Fruit fly (Drosophila melanogaster) whole organism, embryonic: ENCODE measurements around the gene CG9577.

Experiments used
- ATbp ChIP-seq: fragments of 200-800 bp; sonication (Bioruptor generic); optimal IDR thresholded peaks from 2 replicates; lab custom pipeline; 2017; ENCODE audit warnings: missing biosample characterization, mild to moderate bottlenecking, missing genetic modification characterization, missing genetic modification reagents
- Abd-B ChIP-seq: fragments of 200-800 bp; sonication (Bioruptor generic); optimal IDR thresholded peaks from 2 replicates; lab custom pipeline; 2018; ENCODE audit warnings: missing biosample characterization, mild to moderate bottlenecking, missing genetic modification characterization, moderate library complexity
- Awh ChIP-seq: fragments of 200-800 bp; sonication (Bioruptor generic); IDR thresholded peaks from 2 replicates; pipeline ENCODE4, ENCODE4 v1.3.6; 2022; ENCODE audit warnings: missing biosample characterization, missing genetic modification characterization
- CG10267 ChIP-seq: fragments of 200-800 bp; sonication (Bioruptor generic); optimal IDR thresholded peaks from 2 replicates; lab custom pipeline; 2018; ENCODE audit warnings: missing biosample characterization, mild to moderate bottlenecking, missing genetic modification characterization, moderate library complexity
- CG10654 ChIP-seq: fragments of 200-800 bp; sonication (Bioruptor generic); optimal IDR thresholded peaks from 2 replicates; lab custom pipeline; 2016; ENCODE audit warnings: missing biosample characterization, missing genetic modification characterization
- CG11093 ChIP-seq: fragments of 200-800 bp; sonication (Bioruptor generic); IDR thresholded peaks from 3 replicates; pipeline ENCODE4 v1.3.6; 2022; ENCODE audit warnings: missing biosample characterization, missing genetic modification characterization
- CG12391 ChIP-seq: fragments of 200-800 bp; sonication (Bioruptor generic); optimal IDR thresholded peaks from 3 replicates; lab custom pipeline; 2018; ENCODE audit warnings: missing biosample characterization, mild to moderate bottlenecking, missing genetic modification characterization, moderate library complexity
- CG14710 ChIP-seq: fragments of 200-800 bp; sonication (Bioruptor generic); optimal IDR thresholded peaks from 3 replicates; lab custom pipeline; 2019; ENCODE audit warnings: missing biosample characterization, mild to moderate bottlenecking, missing genetic modification characterization, moderate library complexity
- CG14965 ChIP-seq: fragments of 200-800 bp; sonication (Bioruptor generic); optimal IDR thresholded peaks from 2 replicates; lab custom pipeline; 2016; ENCODE audit warnings: missing biosample characterization, missing genetic modification characterization, borderline replicate concordance
- CG17385 ChIP-seq: fragments of 200-800 bp; sonication (Bioruptor generic); optimal IDR thresholded peaks from 3 replicates; lab custom pipeline; 2018; ENCODE audit warnings: missing biosample characterization, mild to moderate bottlenecking, missing genetic modification characterization
- CG32532 ChIP-seq: fragments of 200-800 bp; sonication (Bioruptor generic); IDR thresholded peaks from 2 replicates; pipeline ENCODE4 v1.3.6; 2022; ENCODE audit warnings: missing biosample characterization, missing genetic modification characterization
- CG4424 ChIP-seq: fragments of 200-800 bp; sonication (Bioruptor generic); optimal IDR thresholded peaks from 3 replicates; lab custom pipeline; 2016; ENCODE audit warnings: missing biosample characterization, missing genetic modification characterization
- CG7987 ChIP-seq: fragments of 200-800 bp; sonication (Bioruptor generic); optimal IDR thresholded peaks from 2 replicates; lab custom pipeline; 2018; ENCODE audit warnings: missing biosample characterization, mild to moderate bottlenecking, missing genetic modification characterization, moderate library complexity
- CG8478 ChIP-seq: fragments of >200 bp; optimal IDR thresholded peaks from 2 replicates; lab custom pipeline; 2018
- CG8924 ChIP-seq: fragments of 200-800 bp; optimal IDR thresholded peaks from 3 replicates; lab custom pipeline; 2019; ENCODE audit warnings: missing biosample characterization, mild to moderate bottlenecking, missing genetic modification characterization, moderate library complexity
- D19A ChIP-seq: fragments of 200-800 bp; optimal IDR thresholded peaks from 3 replicates; lab custom pipeline; 2019; ENCODE audit warnings: missing biosample characterization, mild to moderate bottlenecking, missing genetic modification characterization, moderate library complexity
- Dad ChIP-seq: fragments of 200-800 bp; sonication (Bioruptor generic); optimal IDR thresholded peaks from 3 replicates; lab custom pipeline; 2016; ENCODE audit warnings: missing biosample characterization, missing genetic modification characterization
- Doc3 ChIP-seq: fragments of 200-800 bp; sonication (Bioruptor generic); IDR thresholded peaks from 3 replicates; pipeline ENCODE4 v1.3.6; 2022; ENCODE audit warnings: missing biosample characterization, missing genetic modification characterization; ENCODE audit not compliant: partially characterized antibody
- Elba2 ChIP-seq: fragments of 200-800 bp; sonication (Bioruptor generic); optimal IDR thresholded peaks from 3 replicates; lab custom pipeline; 2016; ENCODE audit warnings: missing biosample characterization, missing genetic modification characterization
- H2.0 ChIP-seq: fragments of 200-800 bp; sonication (Bioruptor generic); IDR thresholded peaks from 2 replicates; pipeline ENCODE4 v1.3.6; 2022; ENCODE audit warnings: missing biosample characterization, missing genetic modification characterization
- Hand ChIP-seq: fragments of 200-800 bp; sonication (Bioruptor generic); optimal IDR thresholded peaks from 2 replicates; lab custom pipeline; 2017; ENCODE audit warnings: mild to moderate bottlenecking, missing biosample characterization, missing genetic modification reagents, missing genetic modification characterization
- Hr51 ChIP-seq, 2 experiments: fragments of 200-800 bp; sonication (Bioruptor generic); optimal IDR thresholded peaks; 2 replicates in 1 of 2; 3 replicates in 1 of 2; lab custom pipeline; 2016 to 2018; ENCODE audit warnings: missing biosample characterization in 2 of 2, missing genetic modification characterization in 2 of 2, mild to moderate bottlenecking in 1 of 2, moderate library complexity in 1 of 2
- NFAT ChIP-seq: fragments of 200-800 bp; sonication (Bioruptor generic); IDR thresholded peaks from 2 replicates; pipeline ENCODE4 v1.3.6; 2022; ENCODE audit warnings: missing biosample characterization, missing genetic modification characterization
- Pdp1 ChIP-seq, 2 experiments: fragments of 200-800 bp; sonication (Bioruptor generic); optimal IDR thresholded peaks; 3 replicates each; lab custom pipeline; 2016; ENCODE audit warnings: missing biosample characterization in 2 of 2, missing genetic modification characterization in 2 of 2, mild to moderate bottlenecking in 1 of 2, moderate library complexity in 1 of 2
- Scr ChIP-seq: fragments of 200-800 bp; sonication (Bioruptor generic); IDR thresholded peaks from 2 replicates; pipeline ENCODE4 v1.3.6; 2022; ENCODE audit warnings: missing biosample characterization, missing genetic modification characterization; ENCODE audit not compliant: partially characterized antibody
- Xrp1 ChIP-seq: fragments of 200-800 bp; sonication (Bioruptor generic); IDR thresholded peaks from 2 replicates; pipeline ENCODE4 v1.3.6; 2022; ENCODE audit warnings: missing biosample characterization, missing genetic modification characterization
- YL-1 ChIP-seq: fragments of 200-800 bp; sonication (Bioruptor generic); optimal IDR thresholded peaks from 3 replicates; lab custom pipeline; 2017; ENCODE audit warnings: missing biosample characterization, mild to moderate bottlenecking, missing genetic modification characterization
- amos ChIP-seq: fragments of 200-800 bp; sonication (Bioruptor generic); IDR thresholded peaks from 2 replicates; pipeline ENCODE4 v1.3.6; 2022; ENCODE audit warnings: missing biosample characterization, missing genetic modification characterization; ENCODE audit not compliant: partially characterized antibody
- ato ChIP-seq: fragments of 200-800 bp; sonication (Bioruptor generic); IDR thresholded peaks from 2 replicates; pipeline ENCODE4 v1.3.6; 2022; ENCODE audit warnings: missing biosample characterization, missing genetic modification characterization; ENCODE audit not compliant: partially characterized antibody
- cad ChIP-seq: fragments of >200 bp; optimal IDR thresholded peaks from 2 replicates; lab custom pipeline; 2017; ENCODE audit warnings: missing biosample characterization, missing genetic modification characterization
- cg ChIP-seq: fragments of 200-800 bp; sonication (Bioruptor generic); optimal IDR thresholded peaks from 3 replicates; lab custom pipeline; 2019; ENCODE audit warnings: missing biosample characterization, mild to moderate bottlenecking, missing genetic modification characterization, moderate library complexity
- chif ChIP-seq, 2 experiments: fragments of 200-800 bp; sonication (Bioruptor generic); optimal IDR thresholded peaks; 3 replicates each; lab custom pipeline; 2016; ENCODE audit warnings: missing biosample characterization in 2 of 2, missing genetic modification characterization in 2 of 2
- ci ChIP-seq: fragments of 200-800 bp; sonication (Bioruptor generic); IDR thresholded peaks from 3 replicates; pipeline ENCODE4 v1.3.6; 2022; ENCODE audit warnings: missing biosample characterization, missing genetic modification characterization
- crc ChIP-seq: fragments of 200-800 bp; sonication (Bioruptor generic); optimal IDR thresholded peaks from 2 replicates; lab custom pipeline; 2016; ENCODE audit warnings: missing biosample characterization, missing genetic modification characterization
- crp ChIP-seq, 2 experiments: fragments of 200-800 bp; sonication (Bioruptor generic); optimal IDR thresholded peaks; 2 replicates in 1 of 2; 3 replicates in 1 of 2; lab custom pipeline; 2017; ENCODE audit warnings: missing biosample characterization in 2 of 2, missing genetic modification characterization in 2 of 2, mild to moderate bottlenecking in 1 of 2, moderate library complexity in 1 of 2
- dan ChIP-seq: fragments of 200-800 bp; sonication (Bioruptor generic); IDR thresholded peaks from 2 replicates; pipeline ENCODE4 v1.3.6; 2022; ENCODE audit warnings: missing biosample characterization, missing genetic modification characterization
- emc ChIP-seq: fragments of 200-800 bp; sonication (Bioruptor generic); optimal IDR thresholded peaks from 2 replicates; lab custom pipeline; 2016; ENCODE audit warnings: missing biosample characterization, missing genetic modification characterization
- ken ChIP-seq: fragments of 200-800 bp; sonication (Bioruptor generic); IDR thresholded peaks from 3 replicates; pipeline ENCODE4 v1.3.6; 2022; ENCODE audit warnings: missing biosample characterization, missing genetic modification characterization
- lov ChIP-seq, 2 experiments: fragments of 200-800 bp in 1 of 2; fragments of >200 bp in 1 of 2; sonication (Bioruptor generic) in 1 of 2; IDR thresholded peaks in 1 of 2; optimal IDR thresholded peaks in 1 of 2; 2 replicates in 1 of 2; 3 replicates in 1 of 2; pipeline versions ENCODE4 v1.3.6 to Lab custom; 2017 to 2022; ENCODE audit warnings: missing biosample characterization in 1 of 2, missing genetic modification characterization in 1 of 2
- mirr ChIP-seq: fragments of 200-800 bp; sonication (Bioruptor generic); optimal IDR thresholded peaks from 3 replicates; lab custom pipeline; 2018; ENCODE audit warnings: missing biosample characterization, mild to moderate bottlenecking, missing genetic modification characterization
- pb ChIP-seq: fragments of 200-800 bp; sonication (Bioruptor generic); optimal IDR thresholded peaks from 3 replicates; lab custom pipeline; 2016; ENCODE audit warnings: missing biosample characterization, missing genetic modification characterization
- pzg ChIP-seq: fragments of 200-800 bp; sonication (Bioruptor generic); optimal IDR thresholded peaks from 3 replicates; lab custom pipeline; 2018; ENCODE audit warnings: missing biosample characterization, mild to moderate bottlenecking, missing genetic modification characterization, moderate library complexity
- run ChIP-seq: fragments of 200-800 bp; sonication (Bioruptor generic); optimal IDR thresholded peaks from 3 replicates; lab custom pipeline; 2018; ENCODE audit warnings: missing biosample characterization, mild to moderate bottlenecking, missing genetic modification characterization
- sim ChIP-seq: fragments of 200-800 bp; sonication (Bioruptor generic); IDR thresholded peaks from 2 replicates; pipeline ENCODE4 v1.3.6; 2022; ENCODE audit warnings: missing biosample characterization, missing genetic modification characterization
- slp2 ChIP-seq: fragments of 200-800 bp; sonication (Bioruptor generic); optimal IDR thresholded peaks from 2 replicates; lab custom pipeline; 2016; ENCODE audit warnings: missing biosample characterization, missing genetic modification characterization
- sna ChIP-seq: fragments of 200-800 bp; sonication (Bioruptor generic); IDR thresholded peaks from 2 replicates; pipeline ENCODE4 v1.3.6; 2022; ENCODE audit warnings: missing biosample characterization, missing genetic modification characterization; ENCODE audit not compliant: partially characterized antibody
- so ChIP-seq: fragments of 200-800 bp; sonication (Bioruptor generic); IDR thresholded peaks from 3 replicates; pipeline ENCODE4 v1.3.6; 2022; ENCODE audit warnings: missing biosample characterization, missing genetic modification characterization
- sqz ChIP-seq: fragments of 200-800 bp; sonication (Bioruptor generic); optimal IDR thresholded peaks from 3 replicates; lab custom pipeline; 2018; ENCODE audit warnings: missing biosample characterization, mild to moderate bottlenecking, missing genetic modification characterization
- trem ChIP-seq: fragments of 200-800 bp; optimal IDR thresholded peaks from 3 replicates; lab custom pipeline; 2019; ENCODE audit warnings: missing biosample characterization, mild to moderate bottlenecking, missing genetic modification characterization, moderate library complexity
- zen ChIP-seq: fragments of 200-800 bp; sonication (Bioruptor generic); optimal IDR thresholded peaks from 3 replicates; lab custom pipeline; 2018; ENCODE audit warnings: missing biosample characterization, mild to moderate bottlenecking, missing genetic modification characterization, moderate library complexity

Gene CG9577

dm6 chrX:20159679-20160140, 6.8 kb upstream of the CG9577 start, which contains the start of gene Rab35 (continued):
- TF ChIP-seq CG10267 (tag; lab: Kevin White, UChicago) (peak; percentile 92), CG10654 (GFP tag; lab: Kevin White, UChicago) (peak; percentile 3), Scr (GFP tag; lab: Robert Waterston, UW) (peak; percentile 96), Pdp1 (GFP tag; optimal IDR thresholded peaks at IDR 0.05; lab: Kevin White, UChicago) (no peak), slp2 (GFP tag; lab: Kevin White, UChicago) (no peak), crp (GFP tag; optimal IDR thresholded peaks at IDR 0.05; lab: Kevin White, UChicago) (no peak), emc (GFP tag; lab: Kevin White, UChicago) (no peak), D19A (tag; lab: Kevin White, UChicago) (no peak), Abd-B (GFP tag; lab: Kevin White, UChicago) (peak; percentile 3), CG14710 (tag; lab: Kevin White, UChicago) (peak; percentile 71), Xrp1 (GFP tag; lab: Robert Waterston, UW) (0 out of 2 replicates have a peak, but pooled peaks have one; percentile 10), pb (GFP tag; lab: Kevin White, UChicago) (no peak), ci (GFP tag; lab: Robert Waterston, UW) (no peak), mirr (GFP tag; lab: Kevin White, UChicago) (no peak), ATbp (GFP tag; lab: Kevin White, UChicago) (no peak), YL-1 (no peak), CG7987 (GFP tag; lab: Kevin White, UChicago) (no peak), Dad (GFP tag; lab: Kevin White, UChicago) (no peak), CG17385 (GFP tag; lab: Kevin White, UChicago) (no peak), trem (peak; percentile 65), sqz (GFP tag; lab: Kevin White, UChicago) (no peak), CG12391 (tag; lab: Kevin White, UChicago) (peak; percentile 57), Doc3 (peak; percentile 93), zen (peak; percentile 33), CG8478 (lab: Kevin White, UChicago) (no peak), CG32532 (GFP tag; lab: Robert Waterston, UW) (0 out of 2 replicates have a peak, but pooled peaks have one; percentile 13), Hand (no peak), CG14965 (GFP tag; lab: Kevin White, UChicago) (no peak), so (no peak), crc (no peak), Awh (GFP tag; lab: Robert Waterston, UW) (no peak), NFAT (GFP tag; lab: Robert Waterston, UW) (no peak), ato (peak; percentile 84), cg (peak; percentile 68), lov (optimal IDR thresholded peaks at IDR 0.05; lab: Kevin White, UChicago) (no peak), lov (GFP tag; IDR thresholded peaks at IDR 0.05; lab: Robert Waterston, UW) (no peak), dan (no peak), Elba2 (GFP tag; lab: Kevin White, UChicago) (no peak), CG8924 (tag; lab: Kevin White, UChicago) (no peak), run (tag; lab: Kevin White, UChicago) (no peak), Hr51 (GFP tag; optimal IDR thresholded peaks at IDR 0.05; lab: Kevin White, UChicago) (no peak), pzg (GFP tag; lab: Kevin White, UChicago) (peak; percentile 77), ken (GFP tag; lab: Robert Waterston, UW) (no peak), sna (GFP tag; lab: Robert Waterston, UW) (peak; percentile 93), CG11093 (no peak), CG4424 (GFP tag; lab: Kevin White, UChicago) (no peak), cad (no peak), amos (GFP tag; lab: Robert Waterston, UW) (peak; percentile 91), H2.0 (GFP tag; lab: Robert Waterston, UW) (no peak), sim (GFP tag; lab: Robert Waterston, UW) (no peak), chif (GFP tag; optimal IDR thresholded peaks at IDR 0.05; lab: Kevin White, UChicago) (no peak)
